Worm (Caenorhabditis elegans): ENCODE data around the gene F17C8.3.

The F17C8.3 gene

ce11 chrIII:4693281-4693680 is 38.5 kb upstream of the F17C8.3 start, which contains the start of gene nifk-1 (continued):
- TF ChIP-seq hif-1 (tag; optimal IDR thresholded peaks at IDR 0.05), result peak; percentile 87 to 99
- TF ChIP-seq tra-1 (GFP tag; IDR thresholded peaks at IDR 0.05), result no peak
- no peak for TF ChIP-seq T26A8.4 (GFP tag; IDR thresholded peaks at IDR 0.05)
- peak; percentile 77 for TF ChIP-seq lin-38 (GFP tag; IDR thresholded peaks at IDR 0.05)
- TF ChIP-seq R02D3.7 (tag; optimal IDR thresholded peaks at IDR 0.05), result no peak
- no peak for TF ChIP-seq unc-130 (GFP tag; optimal IDR thresholded peaks at IDR 0.05)
- TF ChIP-seq aly-2 (tag; optimal IDR thresholded peaks at IDR 0.05), result no peak
- no peak for TF ChIP-seq ZK337.2 (GFP tag; IDR thresholded peaks at IDR 0.05)
- TF ChIP-seq tag-97 (GFP tag; IDR thresholded peaks at IDR 0.05), result no peak
- no peak for TF ChIP-seq nhr-10 (tag; optimal IDR thresholded peaks at IDR 0.05)
- TF ChIP-seq nhr-25 (tag; optimal IDR thresholded peaks at IDR 0.05; ENCODE audit: borderline replicate concordance, insufficient read depth), result no peak
- no peak for TF ChIP-seq Y5F2A.4 (GFP tag; optimal IDR thresholded peaks at IDR 0.05)
- no peak for TF ChIP-seq nhr-6 (tag; optimal IDR thresholded peaks at IDR 0.05)
- TF ChIP-seq F26F4.8 (GFP tag; conservative IDR thresholded peaks at IDR 0.05), result no peak
- TF ChIP-seq vab-7 (GFP tag; IDR thresholded peaks at IDR 0.05), result no peak

- TF ChIP-seq ces-1 (GFP tag; optimal IDR thresholded peaks at IDR 0.05), result no peak
- TF ChIP-seq nhr-6 (tag; optimal IDR thresholded peaks at IDR 0.05), result no peak
- no peak for TF ChIP-seq lim-7 (GFP tag; IDR thresholded peaks at IDR 0.05)
- TF ChIP-seq lin-38 (GFP tag; IDR thresholded peaks at IDR 0.05), result no peak
- TF ChIP-seq snpc-1.2 (GFP tag; IDR thresholded peaks at IDR 0.05), result no peak
- no peak for TF ChIP-seq Y75B8A.6 (GFP tag; IDR thresholded peaks at IDR 0.05)
- TF ChIP-seq ZK546.5 (tag; optimal IDR thresholded peaks at IDR 0.05), result no peak
- TF ChIP-seq egl-27 (tag; optimal IDR thresholded peaks at IDR 0.05), result no peak
- TF ChIP-seq lin-13 (GFP tag; optimal IDR thresholded peaks at IDR 0.05), result no peak
- TF ChIP-seq zip-11 (GFP tag; IDR thresholded peaks at IDR 0.05), result no peak
- TF ChIP-seq lin-29 (GFP tag; IDR thresholded peaks at IDR 0.05), result no peak
- TF ChIP-seq tra-1 (GFP tag; IDR thresholded peaks at IDR 0.05), result no peak
- TF ChIP-seq pqm-1 (tag; optimal IDR thresholded peaks at IDR 0.05), result no peak
- no peak for TF ChIP-seq jun-1 (tag; optimal IDR thresholded peaks at IDR 0.05)
- TF ChIP-seq ceh-82 (tag; optimal IDR thresholded peaks at IDR 0.05), result no peak
- no peak for TF ChIP-seq lin-39 (tag; optimal IDR thresholded peaks at IDR 0.05)
- no peak for TF ChIP-seq pha-4 (GFP tag; IDR thresholded peaks at IDR 0.05)
- TF ChIP-seq pha-4 (tag; optimal IDR thresholded peaks at IDR 0.05), result no peak
- TF ChIP-seq Y48G9A.11 (GFP tag; IDR thresholded peaks at IDR 0.05), result no peak
- no peak for TF ChIP-seq dpl-1 (GFP tag; optimal IDR thresholded peaks at IDR 0.05)
- no peak for TF ChIP-seq nhr-76 (tag; optimal IDR thresholded peaks at IDR 0.05)
Observed at ce11 chrIII:4693695-4694094, 38.0 kb upstream of the F17C8.3 start, which contains the start of gene T04A8.8. Gene T04A8.8 (plus strand): TSS chrIII:4693995.

ce11 chrIII:4695057-4695456 is 36.7 kb upstream of the F17C8.3 start, which contains the start of gene T04A8.7:
Gene T04A8.7 (plus strand): TSS chrIII:4695357.
- TF ChIP-seq lin-38 (GFP tag; IDR thresholded peaks at IDR 0.05), result no peak
- peak in 1 of 2 experiments; percentile 67 for TF ChIP-seq unc-62 (GFP tag; optimal IDR thresholded peaks at IDR 0.05 in 1 of 2)
- no peak for TF ChIP-seq unc-62 (tag; optimal IDR thresholded peaks at IDR 0.05)
- peak; percentile 59 for TF ChIP-seq ama-1 (optimal IDR thresholded peaks at IDR 0.05)
- TF ChIP-seq ceh-44 (GFP tag; IDR thresholded peaks at IDR 0.05), result no peak

- TF ChIP-seq unc-62 (GFP tag; optimal IDR thresholded peaks at IDR 0.05 in 1 of 2) (peak in 1 of 2 experiments; percentile 92), unc-62 (tag; optimal IDR thresholded peaks at IDR 0.05) (no peak), rbr-2 (tag; optimal IDR thresholded peaks at IDR 0.05) (no peak), egl-43 (GFP tag; IDR thresholded peaks at IDR 0.05) (no peak)
Observed at ce11 chrIII:4696903-4697302, 34.8 kb upstream of the F17C8.3 start.

Data from whole organism, L4 larva.